Fruit fly (Drosophila melanogaster) whole organism, adult: ENCODE data around the gene Cpr92F.

ENCODE experiments used
- CG11617 ChIP-seq: fragments of 200-800 bp; sonication (Bioruptor generic); optimal IDR thresholded peaks from 2 replicates; lab custom pipeline; 2017; ENCODE audit warnings: mild to moderate bottlenecking, missing biosample characterization, missing genetic modification reagents, missing genetic modification characterization
- CG12768 ChIP-seq: fragments of 200-800 bp; sonication (Bioruptor generic); optimal IDR thresholded peaks from 2 replicates; lab custom pipeline; 2017; ENCODE audit warnings: missing biosample characterization, missing genetic modification characterization, mild to moderate bottlenecking, moderate library complexity, missing genetic modification reagents
- CG14711 ChIP-seq: fragments of 200-800 bp; sonication (Bioruptor generic); optimal IDR thresholded peaks from 2 replicates; lab custom pipeline; 2018; ENCODE audit warnings: missing biosample characterization, mild to moderate bottlenecking, missing genetic modification characterization, moderate library complexity
- CG1620 ChIP-seq: fragments of 200-800 bp; sonication (Bioruptor generic); optimal IDR thresholded peaks from 2 replicates; lab custom pipeline; 2016; ENCODE audit warnings: missing biosample characterization, missing genetic modification characterization
- CG33017 ChIP-seq: fragments of 200-800 bp; sonication (Bioruptor generic); optimal IDR thresholded peaks from 2 replicates; lab custom pipeline; 2018; ENCODE audit warnings: missing biosample characterization, mild to moderate bottlenecking, missing genetic modification characterization, moderate library complexity
- CG5204 ChIP-seq: fragments of 200-800 bp; sonication (Bioruptor generic); optimal IDR thresholded peaks from 2 replicates; lab custom pipeline; 2016; ENCODE audit warnings: missing biosample characterization, missing genetic modification characterization
- CG7045 ChIP-seq: fragments of 200-800 bp; sonication (Bioruptor generic); optimal IDR thresholded peaks from 2 replicates; lab custom pipeline; 2017; ENCODE audit warnings: missing biosample characterization, mild to moderate bottlenecking, missing genetic modification characterization
- CG7101 ChIP-seq: fragments of 200-800 bp; sonication (Bioruptor generic); optimal IDR thresholded peaks from 2 replicates; lab custom pipeline; 2018; ENCODE audit warnings: missing biosample characterization, mild to moderate bottlenecking, missing genetic modification characterization, moderate library complexity
- Clk ChIP-seq: fragments of 200-800 bp; sonication (Bioruptor generic); optimal IDR thresholded peaks from 2 replicates; lab custom pipeline; 2017; ENCODE audit warnings: missing biosample characterization, missing genetic modification characterization
- Crg-1 ChIP-seq: fragments of 200-800 bp; sonication (Bioruptor generic); optimal IDR thresholded peaks from 2 replicates; lab custom pipeline; 2016; ENCODE audit warnings: missing biosample characterization, missing genetic modification characterization
- Hr96 ChIP-seq: fragments of 200-800 bp; sonication (Bioruptor generic); optimal IDR thresholded peaks from 2 replicates; lab custom pipeline; 2016; ENCODE audit warnings: missing biosample characterization, missing genetic modification characterization
- Mnt ChIP-seq: fragments of 200-800 bp; sonication (Bioruptor generic); optimal IDR thresholded peaks from 2 replicates; lab custom pipeline; 2016; ENCODE audit warnings: missing biosample characterization, mild to moderate bottlenecking, missing genetic modification characterization
- bab1 ChIP-seq: fragments of 200-800 bp; sonication (Bioruptor generic); optimal IDR thresholded peaks from 3 replicates; lab custom pipeline; 2019; ENCODE audit warnings: missing biosample characterization, mild to moderate bottlenecking, missing genetic modification characterization, moderate library complexity
- cic ChIP-seq: fragments of 200-800 bp; sonication (Bioruptor generic); optimal IDR thresholded peaks from 2 replicates; lab custom pipeline; 2017; ENCODE audit warnings: missing biosample characterization, mild to moderate bottlenecking, missing genetic modification characterization, moderate library complexity
- cnc ChIP-seq, 2 experiments: fragments of >200 bp; optimal IDR thresholded peaks; 2 replicates each; lab custom pipeline; 2017
- kay ChIP-seq: fragments of 200-800 bp; sonication (Bioruptor generic); peaks from one replicate; lab custom pipeline; 2016; ENCODE audit warnings: missing biosample characterization, missing genetic modification characterization, borderline replicate concordance
- ovo ChIP-seq: fragments of 200-800 bp; sonication (Bioruptor generic); optimal IDR thresholded peaks from 2 replicates; lab custom pipeline; 2016; ENCODE audit warnings: missing biosample characterization, missing genetic modification characterization
- pad ChIP-seq: fragments of 200-800 bp; sonication (Bioruptor generic); optimal IDR thresholded peaks from 3 replicates; lab custom pipeline; 2017; ENCODE audit warnings: missing biosample characterization, missing genetic modification characterization, mild to moderate bottlenecking, moderate library complexity, missing genetic modification reagents
- tj ChIP-seq: fragments of 200-800 bp; sonication (Bioruptor generic); optimal IDR thresholded peaks from 3 replicates; lab custom pipeline; 2017; ENCODE audit warnings: missing biosample characterization, mild to moderate bottlenecking, missing genetic modification characterization, moderate library complexity
- toe ChIP-seq: fragments of 200-800 bp; sonication (Bioruptor generic); optimal IDR thresholded peaks from 2 replicates; lab custom pipeline; 2016; ENCODE audit warnings: missing biosample characterization, missing genetic modification characterization

Cpr92F gene

DNA sequence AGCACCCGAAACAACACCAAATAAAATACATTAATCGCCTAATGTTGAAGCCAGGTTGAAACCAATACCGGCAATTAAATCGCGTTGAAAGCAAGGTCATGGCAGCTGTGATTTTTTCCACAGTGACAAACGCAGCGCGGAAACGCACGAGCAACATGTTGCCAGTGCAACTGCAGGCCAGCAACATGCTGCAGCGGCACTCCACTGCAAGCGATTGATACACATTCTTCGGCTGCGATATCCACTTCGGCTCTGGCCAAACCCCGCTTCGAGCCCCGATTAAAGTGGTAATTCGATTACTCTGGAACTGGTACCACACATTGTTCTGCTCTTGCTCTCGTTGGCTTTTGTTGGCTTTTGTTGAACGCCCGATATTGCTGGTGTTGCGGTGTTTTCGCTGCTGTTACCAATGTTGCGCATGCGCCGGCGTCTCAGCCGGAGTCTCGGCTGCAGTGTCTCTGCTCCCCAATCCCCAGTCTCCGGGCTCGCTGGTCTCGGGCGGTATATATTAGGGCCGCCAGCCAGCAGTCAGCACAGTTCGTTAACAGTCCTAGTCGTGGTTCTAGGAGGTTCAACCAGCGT lies at the start of gene Cpr92F:
Cpr92F (plus strand) TSS at position 532 of the 582 bp plus-strand sequence.
- no peak for TF ChIP-seq CG14711 (tag; lab: Kevin White, UChicago)
- TF ChIP-seq CG7045 (GFP tag; lab: Kevin White, UChicago): no peak
- TF ChIP-seq CG33017 (tag; lab: Kevin White, UChicago): no peak
- TF ChIP-seq CG11617 (GFP tag; lab: Kevin White, UChicago): no peak
- TF ChIP-seq pad (GFP tag; lab: Kevin White, UChicago): no peak
- TF ChIP-seq cnc (optimal IDR thresholded peaks at IDR 0.05; lab: Kevin White, UChicago): no peak
- no peak for TF ChIP-seq Mnt (GFP tag; lab: Kevin White, UChicago)
- no peak for TF ChIP-seq bab1 (GFP tag; lab: Kevin White, UChicago)
- no peak for TF ChIP-seq Crg-1 (GFP tag; lab: Kevin White, UChicago)
- no peak for TF ChIP-seq ovo (GFP tag; lab: Kevin White, UChicago)

DNA sequence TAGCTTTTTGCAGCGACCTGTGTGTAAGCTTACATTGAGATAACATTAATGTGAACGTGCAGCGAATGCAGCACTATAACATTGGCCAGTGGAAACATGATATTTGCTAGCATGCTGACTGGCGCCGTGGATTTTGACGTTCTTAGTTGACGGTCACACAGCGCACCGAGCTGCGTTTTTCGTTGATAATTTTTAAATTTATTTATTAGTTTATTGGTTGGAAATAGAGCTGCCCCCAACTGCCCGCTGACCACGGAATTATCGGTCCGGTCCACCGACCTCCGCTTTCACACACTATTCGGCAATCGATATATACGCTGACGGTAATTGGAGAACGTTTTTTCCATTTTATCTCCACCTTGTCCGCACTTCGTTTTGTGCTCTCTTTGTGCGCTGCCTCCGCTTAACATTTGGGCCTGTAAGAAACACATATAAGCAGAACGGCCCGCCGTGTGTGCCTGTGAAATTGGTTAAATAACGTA lies 47.5 kb upstream of the Cpr92F start, which contains the start of gene H:
H (plus strand) TSS at position 134 of the 482 bp plus-strand sequence.
- TF ChIP-seq bab1 (GFP tag; lab: Kevin White, UChicago) (no peak), tj (GFP tag; lab: Kevin White, UChicago) (peak; percentile 22), CG11617 (GFP tag; lab: Kevin White, UChicago) (peak; percentile 52), Mnt (GFP tag; lab: Kevin White, UChicago) (peak; percentile 48), Crg-1 (GFP tag; lab: Kevin White, UChicago) (no peak), Hr96 (no peak)

- TF ChIP-seq CG12768 (GFP tag; lab: Kevin White, UChicago) (no peak), CG1620 (GFP tag; lab: Kevin White, UChicago) (no peak), CG7045 (GFP tag; lab: Kevin White, UChicago) (no peak), ovo (GFP tag; lab: Kevin White, UChicago) (no peak), Clk (GFP tag; lab: Kevin White, UChicago) (no peak), CG14711 (tag; lab: Kevin White, UChicago) (no peak), CG5204 (GFP tag; lab: Kevin White, UChicago) (no peak), Hr96 (no peak), kay (GFP tag; lab: Kevin White, UChicago) (no peak), CG33017 (tag; lab: Kevin White, UChicago) (no peak), cic (GFP tag; lab: Kevin White, UChicago) (no peak), pad (GFP tag; lab: Kevin White, UChicago) (no peak), bab1 (GFP tag; lab: Kevin White, UChicago) (no peak), cnc (optimal IDR thresholded peaks at IDR 0.05; lab: Kevin White, UChicago) (no peak), CG7101 (tag; lab: Kevin White, UChicago) (no peak), toe (GFP tag; lab: Kevin White, UChicago) (no peak), CG11617 (GFP tag; lab: Kevin White, UChicago) (no peak)
Observed at dm6 chr3R:20622297-20623168, 46.8 kb upstream of the Cpr92F start.

DNA sequence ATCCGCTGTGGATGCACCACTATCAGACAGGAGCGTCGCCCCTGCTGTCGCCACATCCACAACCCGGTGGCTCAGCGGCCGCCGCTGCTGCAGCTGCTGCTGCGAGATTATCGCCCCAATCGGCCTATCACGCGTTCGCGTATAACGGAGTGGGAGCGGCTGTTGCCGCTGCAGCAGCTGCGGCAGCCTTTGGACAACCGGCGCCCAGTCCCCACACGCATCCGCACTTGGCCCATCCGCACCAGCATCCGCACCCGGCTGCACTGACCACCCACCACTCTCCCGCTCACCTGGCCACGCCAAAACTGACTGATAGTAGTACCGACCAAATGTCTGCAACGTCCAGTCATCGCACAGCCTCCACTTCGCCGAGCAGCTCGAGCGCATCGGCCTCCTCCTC lies 43.2 kb upstream of the Cpr92F start:
- TF ChIP-seq bab1 (GFP tag; lab: Kevin White, UChicago) (no peak), CG33017 (tag; lab: Kevin White, UChicago) (no peak), CG5204 (GFP tag; lab: Kevin White, UChicago) (no peak), pad (GFP tag; lab: Kevin White, UChicago) (no peak), CG7045 (GFP tag; lab: Kevin White, UChicago) (no peak), CG12768 (GFP tag; lab: Kevin White, UChicago) (no peak), ovo (GFP tag; lab: Kevin White, UChicago) (no peak), Hr96 (no peak), toe (GFP tag; lab: Kevin White, UChicago) (no peak), tj (GFP tag; lab: Kevin White, UChicago) (no peak), CG14711 (tag; lab: Kevin White, UChicago) (no peak), CG1620 (GFP tag; lab: Kevin White, UChicago) (no peak), CG11617 (GFP tag; lab: Kevin White, UChicago) (no peak), Mnt (GFP tag; lab: Kevin White, UChicago) (no peak), cnc (optimal IDR thresholded peaks at IDR 0.05; lab: Kevin White, UChicago) (no peak), Clk (GFP tag; lab: Kevin White, UChicago) (no peak), CG7101 (tag; lab: Kevin White, UChicago) (no peak), kay (GFP tag; lab: Kevin White, UChicago) (no peak), Crg-1 (GFP tag; lab: Kevin White, UChicago) (no peak)

DNA sequence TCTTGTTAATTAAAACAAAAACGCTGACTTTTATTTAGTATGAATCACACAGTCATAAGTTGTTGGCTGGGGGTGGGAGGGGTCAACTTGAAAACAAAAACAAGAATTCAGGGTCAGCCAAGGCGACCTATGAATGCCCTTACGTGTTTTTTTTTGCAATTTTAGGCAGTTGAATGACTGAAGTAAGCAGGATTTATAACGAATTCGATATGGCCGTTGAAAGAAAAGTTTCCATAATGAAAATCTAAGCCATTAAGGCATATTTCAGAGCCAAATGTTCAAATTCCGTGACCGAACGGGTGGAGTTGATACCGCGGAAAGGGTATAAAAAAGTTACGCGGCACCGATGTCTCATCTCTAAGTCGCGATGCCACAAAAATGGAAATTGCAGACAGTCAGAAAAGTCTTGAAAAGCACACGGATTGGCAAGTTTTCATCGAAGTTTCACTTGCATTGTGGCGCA lies 35.4 kb upstream of the Cpr92F start:
- TF ChIP-seq CG12768 (GFP tag; lab: Kevin White, UChicago): peak; percentile 81
- no peak for TF ChIP-seq cnc (optimal IDR thresholded peaks at IDR 0.05; lab: Kevin White, UChicago)
- TF ChIP-seq CG7045 (GFP tag; lab: Kevin White, UChicago): peak; percentile 52
- peak; percentile 74 for TF ChIP-seq CG1620 (GFP tag; lab: Kevin White, UChicago)
- no peak for TF ChIP-seq ovo (GFP tag; lab: Kevin White, UChicago)
- peak; percentile 31 for TF ChIP-seq pad (GFP tag; lab: Kevin White, UChicago)
- no peak for TF ChIP-seq toe (GFP tag; lab: Kevin White, UChicago)
- no peak for TF ChIP-seq CG14711 (tag; lab: Kevin White, UChicago)
- peak; percentile 73 for TF ChIP-seq CG11617 (GFP tag; lab: Kevin White, UChicago)
- peak; percentile 99 for TF ChIP-seq kay (GFP tag; lab: Kevin White, UChicago)
- peak; percentile 75 for TF ChIP-seq tj (GFP tag; lab: Kevin White, UChicago)
- peak; percentile 68 for TF ChIP-seq CG7101 (tag; lab: Kevin White, UChicago)
- peak; percentile 72 for TF ChIP-seq bab1 (GFP tag; lab: Kevin White, UChicago)
- TF ChIP-seq Hr96: no peak
- TF ChIP-seq Mnt (GFP tag; lab: Kevin White, UChicago): peak; percentile 59
- no peak for TF ChIP-seq Clk (GFP tag; lab: Kevin White, UChicago)
- TF ChIP-seq cic (GFP tag; lab: Kevin White, UChicago): peak; percentile 30
- no peak for TF ChIP-seq Crg-1 (GFP tag; lab: Kevin White, UChicago)
- no peak for TF ChIP-seq CG5204 (GFP tag; lab: Kevin White, UChicago)
- TF ChIP-seq CG33017 (tag; lab: Kevin White, UChicago): peak; percentile 77
